Fruit fly (Drosophila melanogaster): ENCODE measurements around the gene pll.

Gene pll

DNA sequence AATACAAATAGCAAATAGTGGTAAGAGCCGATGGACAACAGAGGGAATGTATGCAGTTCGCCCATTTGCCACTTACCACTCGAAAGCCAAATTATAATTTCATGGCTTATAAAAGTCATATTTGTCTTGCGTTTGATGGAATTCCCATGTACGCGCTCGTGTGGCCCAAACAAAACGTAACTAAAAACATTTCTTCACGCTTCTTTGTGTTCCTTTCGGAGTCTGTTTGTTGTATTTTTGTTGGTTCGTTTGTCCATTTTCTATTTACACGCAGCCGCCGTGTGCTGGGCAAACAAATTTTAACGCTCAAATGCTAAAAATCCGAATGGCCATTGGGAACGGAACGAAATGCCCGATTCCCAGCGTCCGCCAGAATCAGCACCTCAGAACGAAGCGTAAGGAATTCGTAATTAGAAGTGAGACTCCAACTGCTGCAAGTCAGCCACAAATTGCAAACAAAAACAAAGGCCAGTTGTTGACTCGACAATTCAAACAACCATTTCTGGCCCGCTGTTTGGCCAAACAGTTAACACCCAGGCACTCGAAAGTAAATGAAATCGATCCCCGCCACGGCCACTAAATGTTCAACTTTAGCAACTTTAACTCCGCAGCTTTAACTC is 44.1 kb downstream of the pll start (continued):
- TF ChIP-seq chn (GFP tag; optimal IDR thresholded peaks at IDR 0.05) (no peak), CG10366 (GFP tag; IDR thresholded peaks at IDR 0.05) (no peak), kni (GFP tag; optimal IDR thresholded peaks at IDR 0.05) (peak; percentile 89), sna (GFP tag; IDR thresholded peaks at IDR 0.05; ENCODE audit: partially characterized antibody) (no peak), CG4707 (GFP tag; optimal IDR thresholded peaks at IDR 0.05) (peak; percentile 8), CG4617 (GFP tag; optimal IDR thresholded peaks at IDR 0.05; ENCODE audit: borderline replicate concordance) (no peak), Mrtf (GFP tag; IDR thresholded peaks at IDR 0.05) (no peak), mirr (GFP tag; optimal IDR thresholded peaks at IDR 0.05) (no peak), CG12219 (GFP tag; optimal IDR thresholded peaks at IDR 0.05) (no peak), CHES-1-like (GFP tag; optimal IDR thresholded peaks at IDR 0.05) (peak; percentile 37), nom (GFP tag; optimal IDR thresholded peaks at IDR 0.05) (no peak), Dfd (GFP tag; optimal IDR thresholded peaks at IDR 0.05) (no peak), Ada2b (GFP tag; IDR thresholded peaks at IDR 0.05) (peak; percentile 25; the same call in 1 of the 2 replicates), CG8765 (GFP tag; IDR thresholded peaks at IDR 0.05) (no peak), shn (GFP tag; optimal IDR thresholded peaks at IDR 0.05) (no peak), bigmax (GFP tag; optimal IDR thresholded peaks at IDR 0.05) (no peak), cas (GFP tag; IDR thresholded peaks at IDR 0.05) (no peak), Lhr (GFP tag; optimal IDR thresholded peaks at IDR 0.05) (peak; percentile 44), ATbp (GFP tag; optimal IDR thresholded peaks at IDR 0.05) (peak; percentile 79), az2 (GFP tag; optimal IDR thresholded peaks at IDR 0.05) (no peak), jing (GFP tag; optimal IDR thresholded peaks at IDR 0.05) (no peak), Dip2 (GFP tag; IDR thresholded peaks at IDR 0.05) (no peak), CG7372 (GFP tag; IDR thresholded peaks at IDR 0.05) (no peak), CG18262 (tag; optimal IDR thresholded peaks at IDR 0.05) (peak; percentile 39), hkb (optimal IDR thresholded peaks at IDR 0.05) (no peak), hkb (GFP tag; IDR thresholded peaks at IDR 0.05) (peak; percentile 67), fd64A (GFP tag; optimal IDR thresholded peaks at IDR 0.05) (peak; percentile 34), bbx (GFP tag; IDR thresholded peaks at IDR 0.05; ENCODE audit: partially characterized antibody) (no peak), dpn (GFP tag; optimal IDR thresholded peaks at IDR 0.05) (peak in 1 of 2 experiments; percentile 9), wek (GFP tag; optimal IDR thresholded peaks at IDR 0.05) (peak; percentile 72), CG43689 (GFP tag; IDR thresholded peaks at IDR 0.05) (peak; percentile 52; the same call in 1 of the 2 replicates), CG17612 (GFP tag; IDR thresholded peaks at IDR 0.05) (no peak), jigr1 (GFP tag; IDR thresholded peaks at IDR 0.05) (no peak), eve (GFP tag; optimal IDR thresholded peaks at IDR 0.05) (no peak), tll (GFP tag; optimal IDR thresholded peaks at IDR 0.05) (peak in 1 of 2 experiments; percentile 90), chm (GFP tag; IDR thresholded peaks at IDR 0.05) (peak; percentile 19; the same call in 1 of the 2 replicates), bcd (GFP tag; optimal IDR thresholded peaks at IDR 0.05) (peak; percentile 51), kay (GFP tag; optimal IDR thresholded peaks at IDR 0.05) (no peak), CG12942 (GFP tag; optimal IDR thresholded peaks at IDR 0.05) (peak; percentile 27), phol (tag; optimal IDR thresholded peaks at IDR 0.05) (no peak), crc (GFP tag; optimal IDR thresholded peaks at IDR 0.05) (no peak), CG14667 (GFP tag; IDR thresholded peaks at IDR 0.05) (no peak), CG6654 (GFP tag; optimal IDR thresholded peaks at IDR 0.05) (no peak), CG7963 (GFP tag; IDR thresholded peaks at IDR 0.05; ENCODE audit: partially characterized antibody) (no peak), kah (GFP tag; optimal IDR thresholded peaks at IDR 0.05) (peak; percentile 17), CG10147 (GFP tag; optimal IDR thresholded peaks at IDR 0.05) (no peak), vvl (GFP tag; IDR thresholded peaks at IDR 0.05) (no peak), CG13894 (tag; optimal IDR thresholded peaks at IDR 0.05) (no peak), CG12391 (tag; optimal IDR thresholded peaks at IDR 0.05) (peak; percentile 6), CG9215 (GFP tag; IDR thresholded peaks at IDR 0.05) (no peak)

Data from whole organism, embryonic.